Comparison of ENCODE assay signal across 2 fruit fly cellular contexts in the genomic region with DNA sequence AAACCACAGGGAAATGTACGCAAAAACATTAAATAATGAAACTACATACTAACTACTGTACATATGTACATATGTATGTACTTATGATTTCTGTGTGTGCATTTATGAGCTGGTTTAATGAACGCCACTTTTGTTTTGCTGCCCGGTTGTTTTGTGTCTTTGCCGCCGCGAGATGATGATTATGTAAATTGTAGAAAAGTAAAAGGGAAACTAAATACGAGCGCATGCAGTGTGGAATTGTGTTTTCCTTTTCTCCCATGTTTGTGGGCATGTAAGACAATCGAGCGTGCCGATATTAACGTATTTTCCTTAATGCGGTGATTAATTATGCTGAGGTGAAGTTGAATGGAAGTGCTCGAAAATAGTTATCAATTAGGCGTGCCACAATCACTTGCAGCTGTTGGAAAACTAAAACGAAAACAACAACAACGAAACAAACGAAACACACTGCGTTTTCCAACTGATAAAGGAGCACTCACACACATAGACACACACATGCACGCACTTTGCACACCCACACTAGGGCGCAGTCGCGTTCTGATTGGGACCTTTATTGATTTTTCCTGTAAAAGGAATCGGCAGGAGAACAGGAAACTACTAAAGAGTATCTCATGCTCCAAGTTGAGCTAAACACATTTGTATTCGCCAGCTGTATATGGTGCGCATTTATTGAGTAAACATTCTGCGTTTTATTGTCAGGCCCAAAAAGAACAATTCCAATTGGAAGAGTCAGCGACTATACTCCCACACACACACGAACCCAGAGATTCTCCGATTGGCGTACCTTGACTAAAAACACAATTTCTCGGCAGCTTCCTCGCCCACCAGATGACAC.
TF ChIP-seq lines count a peak whose summit lies in the region.

No protein-coding gene starts in this region.

- no peak for TF ChIP-seq CTCF in whole organism, embryonic (GFP tag; optimal IDR thresholded peaks at IDR 0.05; lab: Kevin White, UChicago)

TF ChIP-seq in whole organism, adult, 20 proteins besides CTCF, POLR2A, EP300 and RAD21:
- peak; percentile 61 for TF ChIP-seq tj (GFP tag; optimal IDR thresholded peaks at IDR 0.05; lab: Kevin White, UChicago)
- no peak for TF ChIP-seq Mnt (GFP tag; optimal IDR thresholded peaks at IDR 0.05; lab: Kevin White, UChicago)

TF ChIP-seq in whole organism, embryonic, 481 proteins besides CTCF, POLR2A, EP300 and RAD21:
- TF ChIP-seq cg (GFP tag; optimal IDR thresholded peaks at IDR 0.05; lab: Kevin White, UChicago), result peak; percentile 89
- 0 out of 2 replicates have a peak, but pooled peaks have one; percentile 19 for TF ChIP-seq bbx (GFP tag; IDR thresholded peaks at IDR 0.05; lab: Robert Waterston, UW; ENCODE audit: partially characterized antibody)
- peak; percentile 71 for TF ChIP-seq Blimp-1 (GFP tag; optimal IDR thresholded peaks at IDR 0.05; lab: Kevin White, UChicago)
- no peak for TF ChIP-seq ci (GFP tag; IDR thresholded peaks at IDR 0.05; lab: Robert Waterston, UW)
- 0 out of 3 replicates have a peak, but pooled peaks have one; percentile 8 for TF ChIP-seq CG2199 (GFP tag; IDR thresholded peaks at IDR 0.05; lab: Robert Waterston, UW)
- TF ChIP-seq dm (GFP tag; optimal IDR thresholded peaks at IDR 0.05; lab: Kevin White, UChicago), result no peak
- no peak for TF ChIP-seq Stat92E (GFP tag; optimal IDR thresholded peaks at IDR 0.05; lab: Kevin White, UChicago)
- no peak for TF ChIP-seq gcm (GFP tag; optimal IDR thresholded peaks at IDR 0.05; lab: Kevin White, UChicago)
- TF ChIP-seq Nf-YB (GFP tag; optimal IDR thresholded peaks at IDR 0.05; lab: Kevin White, UChicago), result peak; percentile 32
- TF ChIP-seq CG4328 (GFP tag; optimal IDR thresholded peaks at IDR 0.05; lab: Kevin White, UChicago), result no peak
- TF ChIP-seq MBD-R2 (GFP tag; IDR thresholded peaks at IDR 0.05; lab: Robert Waterston, UW), result no peak
- no peak for TF ChIP-seq H2.0 (GFP tag; IDR thresholded peaks at IDR 0.05; lab: Robert Waterston, UW)
- no peak for TF ChIP-seq CG12155 (GFP tag; optimal IDR thresholded peaks at IDR 0.05; lab: Kevin White, UChicago)
- TF ChIP-seq CG9797 (GFP tag; optimal IDR thresholded peaks at IDR 0.05; lab: Kevin White, UChicago), result no peak
- TF ChIP-seq E2f2 (GFP tag; IDR thresholded peaks at IDR 0.05; lab: Robert Waterston, UW), result no peak
- TF ChIP-seq H15 (GFP tag; IDR thresholded peaks at IDR 0.05; lab: Robert Waterston, UW), result no peak
- no peak for TF ChIP-seq bcd (GFP tag; optimal IDR thresholded peaks at IDR 0.05; lab: Kevin White, UChicago)
- TF ChIP-seq cato (GFP tag; optimal IDR thresholded peaks at IDR 0.05; lab: Kevin White, UChicago; ENCODE audit: borderline replicate concordance), result no peak
- 0 out of 2 replicates have a peak, but pooled peaks have one; percentile 30 for TF ChIP-seq CG32767 (GFP tag; IDR thresholded peaks at IDR 0.05; lab: Robert Waterston, UW)
- TF ChIP-seq tx (GFP tag; optimal IDR thresholded peaks at IDR 0.05; lab: Kevin White, UChicago), result no peak
- TF ChIP-seq crp (GFP tag; optimal IDR thresholded peaks at IDR 0.05; lab: Kevin White, UChicago), result no peak
- TF ChIP-seq ATbp (GFP tag; optimal IDR thresholded peaks at IDR 0.05; lab: Kevin White, UChicago), result peak; percentile 14
- no peak for TF ChIP-seq tll (GFP tag; optimal IDR thresholded peaks at IDR 0.05; lab: Kevin White, UChicago)
- TF ChIP-seq onecut (GFP tag; IDR thresholded peaks at IDR 0.05; lab: Robert Waterston, UW), result peak; percentile 98
- no peak for TF ChIP-seq tio (GFP tag; optimal IDR thresholded peaks at IDR 0.05; lab: Kevin White, UChicago)
- TF ChIP-seq insv (GFP tag; optimal IDR thresholded peaks at IDR 0.05; lab: Kevin White, UChicago), result peak; percentile 98 to 99
- TF ChIP-seq Pdp1 (GFP tag; optimal IDR thresholded peaks at IDR 0.05; lab: Kevin White, UChicago), result peak in 1 of 2 experiments; percentile 60
- TF ChIP-seq CG18764 (GFP tag; optimal IDR thresholded peaks at IDR 0.05; lab: Kevin White, UChicago), result no peak
- TF ChIP-seq Lim3 (GFP tag; IDR thresholded peaks at IDR 0.05; lab: Robert Waterston, UW), result no peak
- no peak for TF ChIP-seq fd102C (GFP tag; optimal IDR thresholded peaks at IDR 0.05; lab: Kevin White, UChicago)
- TF ChIP-seq BtbVII (GFP tag; optimal IDR thresholded peaks at IDR 0.05; lab: Kevin White, UChicago), result no peak
- TF ChIP-seq zf30C (GFP tag; optimal IDR thresholded peaks at IDR 0.05; lab: Kevin White, UChicago), result no peak
- TF ChIP-seq Bdp1 (GFP tag; optimal IDR thresholded peaks at IDR 0.05; lab: Kevin White, UChicago), result no peak
- no peak for TF ChIP-seq CG12071 (GFP tag; optimal IDR thresholded peaks at IDR 0.05; lab: Kevin White, UChicago)
- TF ChIP-seq D (optimal IDR thresholded peaks at IDR 0.05; lab: Kevin White, UChicago), result peak; percentile 55
- no peak for TF ChIP-seq D (GFP tag; optimal IDR thresholded peaks at IDR 0.05; lab: Kevin White, UChicago)
- TF ChIP-seq her (GFP tag; optimal IDR thresholded peaks at IDR 0.05; lab: Kevin White, UChicago), result no peak
- TF ChIP-seq stwl (tag; optimal IDR thresholded peaks at IDR 0.05; lab: Kevin White, UChicago), result no peak
- no peak for TF ChIP-seq CG3163 (GFP tag; optimal IDR thresholded peaks at IDR 0.05; lab: Kevin White, UChicago)
- no peak for TF ChIP-seq CG6254 (GFP tag; optimal IDR thresholded peaks at IDR 0.05; lab: Kevin White, UChicago)
- no peak for TF ChIP-seq CG8089 (GFP tag; optimal IDR thresholded peaks at IDR 0.05; lab: Kevin White, UChicago)
- TF ChIP-seq hbn (GFP tag; IDR thresholded peaks at IDR 0.05; lab: Robert Waterston, UW; ENCODE audit: partially characterized antibody), result no peak
- no peak for TF ChIP-seq CG34422 (GFP tag; IDR thresholded peaks at IDR 0.05; lab: Robert Waterston, UW)
- no peak for TF ChIP-seq GATAe (GFP tag; conservative IDR thresholded peaks at IDR 0.05; lab: Robert Waterston, UW)
- TF ChIP-seq emc (GFP tag; optimal IDR thresholded peaks at IDR 0.05; lab: Kevin White, UChicago), result no peak
- no peak for TF ChIP-seq unc-4 (GFP tag; IDR thresholded peaks at IDR 0.05; lab: Robert Waterston, UW; ENCODE audit: partially characterized antibody)
- TF ChIP-seq Drgx (GFP tag; IDR thresholded peaks at IDR 0.05; lab: Robert Waterston, UW), result no peak
- TF ChIP-seq Chrac-16 (GFP tag; optimal IDR thresholded peaks at IDR 0.05; lab: Kevin White, UChicago), result no peak
- TF ChIP-seq Med (GFP tag; lab: Kevin White, UChicago), result peak; percentile 54
- TF ChIP-seq B-H1 (GFP tag; IDR thresholded peaks at IDR 0.05; lab: Robert Waterston, UW), result no peak
- no peak for TF ChIP-seq Optix (GFP tag; IDR thresholded peaks at IDR 0.05; lab: Robert Waterston, UW)
- TF ChIP-seq pb (GFP tag; optimal IDR thresholded peaks at IDR 0.05; lab: Kevin White, UChicago), result no peak
- no peak for TF ChIP-seq zen2 (GFP tag; IDR thresholded peaks at IDR 0.05; lab: Robert Waterston, UW; ENCODE audit: partially characterized antibody)
- no peak for TF ChIP-seq dimm (GFP tag; IDR thresholded peaks at IDR 0.05; lab: Robert Waterston, UW)
- 0 out of 3 replicates have a peak, but pooled peaks have one; percentile 15 for TF ChIP-seq CG7963 (GFP tag; IDR thresholded peaks at IDR 0.05; lab: Robert Waterston, UW; ENCODE audit: partially characterized antibody)
- TF ChIP-seq HmgD (GFP tag; optimal IDR thresholded peaks at IDR 0.05; lab: Kevin White, UChicago), result peak; percentile 15
- peak; percentile 46 for TF ChIP-seq ewg (GFP tag; optimal IDR thresholded peaks at IDR 0.05; lab: Kevin White, UChicago)
- TF ChIP-seq ara (GFP tag; IDR thresholded peaks at IDR 0.05; lab: Robert Waterston, UW), result no peak
- TF ChIP-seq ranshi (GFP tag; IDR thresholded peaks at IDR 0.05; lab: Robert Waterston, UW), result no peak
- peak; percentile 92 for TF ChIP-seq CG15479 (GFP tag; optimal IDR thresholded peaks at IDR 0.05; lab: Kevin White, UChicago)
- no peak for TF ChIP-seq CG14014 (GFP tag; IDR thresholded peaks at IDR 0.05; lab: Robert Waterston, UW)
- no peak for TF ChIP-seq CG2875 (GFP tag; optimal IDR thresholded peaks at IDR 0.05; lab: Kevin White, UChicago)
- no peak for TF ChIP-seq CG15269 (tag; optimal IDR thresholded peaks at IDR 0.05; lab: Kevin White, UChicago)
- no peak for TF ChIP-seq Bteb2 (GFP tag; optimal IDR thresholded peaks at IDR 0.05; lab: Kevin White, UChicago)
- TF ChIP-seq CG1792 (GFP tag; optimal IDR thresholded peaks at IDR 0.05; lab: Kevin White, UChicago), result no peak
- peak; percentile 92 for TF ChIP-seq Elba2 (GFP tag; optimal IDR thresholded peaks at IDR 0.05; lab: Kevin White, UChicago)
- TF ChIP-seq CG15011 (GFP tag; optimal IDR thresholded peaks at IDR 0.05; lab: Kevin White, UChicago), result no peak
- no peak for TF ChIP-seq en (GFP tag; optimal IDR thresholded peaks at IDR 0.05; lab: Kevin White, UChicago)
- no peak for TF ChIP-seq Spps (tag; optimal IDR thresholded peaks at IDR 0.05; lab: Kevin White, UChicago)
- TF ChIP-seq CG4730 (GFP tag; IDR thresholded peaks at IDR 0.05; lab: Robert Waterston, UW), result no peak
- no peak for TF ChIP-seq knrl (GFP tag; IDR thresholded peaks at IDR 0.05; lab: Robert Waterston, UW; ENCODE audit: partially characterized antibody)
- peak; percentile 64 for TF ChIP-seq fd64A (GFP tag; optimal IDR thresholded peaks at IDR 0.05; lab: Kevin White, UChicago)
- TF ChIP-seq CG4360 (GFP tag; IDR thresholded peaks at IDR 0.05; lab: Robert Waterston, UW), result peak; percentile 72
- TF ChIP-seq CG12236 (GFP tag; optimal IDR thresholded peaks at IDR 0.05; lab: Kevin White, UChicago), result peak; percentile 24
